Worm (Caenorhabditis elegans) whole organism, L2 larva: ENCODE data around the gene srm-1.

Experiments
- R02D3.7 ChIP-seq: fragments of 150-350 bp; optimal IDR thresholded peaks from 2 replicates; lab custom pipeline; 2014; ENCODE audit warnings: missing biosample characterization, missing genetic modification characterization
- Y55F3AM.14 ChIP-seq: fragments of 200-800 bp; sonication (Bioruptor generic); optimal IDR thresholded peaks from 2 replicates; lab custom pipeline; 2018; ENCODE audit warnings: mild to moderate bottlenecking, missing genetic modification characterization, missing compliant biosample characterization
- alr-1 ChIP-seq: fragments of 150-350 bp; optimal IDR thresholded peaks from 2 replicates; lab custom pipeline; 2014; ENCODE audit warnings: missing biosample characterization, missing genetic modification characterization
- aly-2 ChIP-seq: fragments of 150-350 bp; optimal IDR thresholded peaks from 2 replicates; lab custom pipeline; 2014; ENCODE audit warnings: missing biosample characterization, missing genetic modification characterization
- ama-1 ChIP-seq: fragments of 150-350 bp; optimal IDR thresholded peaks from 2 replicates; lab custom pipeline; 2018; ENCODE audit warnings: inconsistent platforms
- elt-3 ChIP-seq: sonication (generic microtip); optimal IDR thresholded peaks from 2 replicates; lab custom pipeline; 2017; ENCODE audit warnings: missing biosample characterization, missing genetic modification characterization
- lin-13 ChIP-seq: fragments of 150-350 bp; optimal IDR thresholded peaks from 2 replicates; lab custom pipeline; 2014; ENCODE audit warnings: missing biosample characterization, missing genetic modification reagents, missing genetic modification characterization
- lsy-2 ChIP-seq, 2 experiments: fragments of 150-350 bp in 1 of 2; sonication (generic microtip) in 1 of 2; optimal IDR thresholded peaks; 2 replicates each; lab custom pipeline; 2014 to 2017; ENCODE audit warnings: missing biosample characterization in 2 of 2, missing genetic modification characterization in 2 of 2
- mab-5 ChIP-seq: fragments of 150-350 bp; optimal IDR thresholded peaks from 2 replicates; lab custom pipeline; 2014; ENCODE audit warnings: missing biosample characterization, missing genetic modification characterization
- skn-1 ChIP-seq: sonication (generic microtip); optimal IDR thresholded peaks from 2 replicates; lab custom pipeline; 2017; ENCODE audit warnings: missing biosample characterization, missing genetic modification characterization
- unc-62 ChIP-seq: fragments of 150-350 bp; optimal IDR thresholded peaks from 2 replicates; lab custom pipeline; 2014; ENCODE audit warnings: missing biosample characterization, missing genetic modification reagents, missing genetic modification characterization
- zag-1 ChIP-seq: fragments of 150-350 bp; optimal IDR thresholded peaks from 2 replicates; lab custom pipeline; 2014; ENCODE audit warnings: missing biosample characterization, missing genetic modification characterization
- ztf-11 ChIP-seq: sonication (generic microtip); optimal IDR thresholded peaks from 2 replicates; lab custom pipeline; 2017; ENCODE audit warnings: missing biosample characterization, missing genetic modification characterization

DNA sequence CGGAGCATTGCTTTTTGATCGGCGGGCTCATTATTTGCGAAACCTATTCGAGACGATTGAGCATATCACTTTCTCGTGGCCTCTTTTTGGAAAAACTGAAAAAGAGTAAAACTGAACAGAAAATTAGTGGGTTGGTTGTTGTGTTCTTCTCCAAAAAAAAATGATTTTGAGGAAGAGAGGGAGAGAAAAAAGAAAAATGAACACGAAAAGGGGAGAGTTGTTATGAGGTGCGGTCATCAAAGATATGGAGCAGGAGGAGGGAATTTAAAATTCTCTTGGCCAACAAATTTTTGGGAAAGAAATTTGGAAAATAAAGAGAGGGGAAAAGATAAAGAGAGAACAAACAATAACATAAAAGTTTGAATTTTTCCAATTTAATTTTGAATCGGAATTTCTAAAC, 33.0 kb downstream of the srm-1 start, which contains the start of gene hot-9:
- TF ChIP-seq aly-2 (tag; lab: Kevin White, UChicago) (no peak), elt-3 (tag; lab: Kevin White, UChicago) (no peak), ama-1 (lab: Kevin White, UChicago) (no peak), alr-1 (tag; lab: Kevin White, UChicago) (no peak), unc-62 (no peak), zag-1 (tag; lab: Kevin White, UChicago) (no peak), ztf-11 (tag; lab: Kevin White, UChicago) (no peak), lin-13 (GFP tag; lab: Kevin White, UChicago) (no peak), mab-5 (tag; lab: Kevin White, UChicago) (no peak), skn-1 (no peak), R02D3.7 (tag; lab: Kevin White, UChicago) (no peak), Y55F3AM.14 (GFP tag; lab: Kevin White, UChicago) (no peak), lsy-2 (tag; optimal IDR thresholded peaks at IDR 0.05; lab: Kevin White, UChicago) (no peak)
